Fruit fly (Drosophila melanogaster): ENCODE results near the gene Ufd4.

DNA sequence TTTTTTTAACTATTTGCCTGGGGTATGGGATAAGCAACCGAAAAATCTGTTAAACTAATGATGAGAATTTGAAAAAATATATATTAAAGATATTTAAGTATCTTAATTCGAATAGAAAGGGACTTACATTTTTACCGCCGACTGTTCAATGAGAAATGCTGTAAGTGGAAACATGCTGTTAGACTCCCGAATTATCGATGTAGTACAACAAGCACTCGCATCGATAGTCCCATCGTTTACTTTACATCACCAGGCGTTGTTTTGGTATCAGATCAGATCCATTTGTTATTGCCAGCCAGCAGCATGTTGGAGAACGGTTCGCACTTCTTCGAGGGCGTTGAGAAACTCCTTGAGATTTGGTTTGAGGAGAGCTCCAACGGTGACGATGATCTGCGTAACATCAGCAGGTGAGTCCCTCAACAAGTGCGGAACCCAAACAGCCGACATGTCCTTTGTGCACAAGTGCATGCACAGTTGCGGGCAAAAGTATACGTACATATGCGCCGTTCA is 47.1 kb upstream of the Ufd4 start, which contains the start of gene SamDC:
- TF ChIP-seq pan (optimal IDR thresholded peaks at IDR 0.05) (no peak), EcR (GFP tag; optimal IDR thresholded peaks at IDR 0.05) (no peak), Dll (optimal IDR thresholded peaks at IDR 0.05) (no peak)

All from whole organism.